Fruit fly (Drosophila melanogaster): ENCODE results near the gene CG14963.

CG14963 gene

DNA sequence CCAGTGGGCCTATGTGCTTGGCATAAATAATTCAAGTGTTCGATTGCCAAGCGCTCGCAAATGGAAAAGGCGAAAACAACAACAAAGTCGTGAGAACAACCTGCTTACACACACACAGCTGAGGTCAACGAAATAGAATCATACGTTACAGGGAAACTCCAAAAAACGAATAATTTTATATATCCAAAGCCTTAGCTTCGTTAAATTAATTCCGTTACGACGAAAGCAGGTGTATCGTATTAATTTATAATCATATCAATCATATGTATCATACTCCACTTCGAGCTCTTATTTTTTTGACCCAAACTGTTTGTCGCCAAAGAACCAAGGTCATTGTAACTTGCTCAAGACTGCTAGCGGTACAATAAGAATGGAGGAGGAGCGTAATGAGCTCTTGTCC lies 7.1 kb upstream of the CG14963 start (continued):
- TF ChIP-seq CG6813 (GFP tag; optimal IDR thresholded peaks at IDR 0.05) (peak; percentile 79), Hr78 (GFP tag; optimal IDR thresholded peaks at IDR 0.05) (no peak), Antp (GFP tag; optimal IDR thresholded peaks at IDR 0.05) (peak; percentile 81), Gsc (GFP tag; IDR thresholded peaks at IDR 0.05) (peak; percentile 57; the same call in 1 of the 2 replicates), zf30C (GFP tag; optimal IDR thresholded peaks at IDR 0.05) (no peak), CG11398 (GFP tag; optimal IDR thresholded peaks at IDR 0.05) (peak; percentile 24), CG18599 (GFP tag; optimal IDR thresholded peaks at IDR 0.05) (peak; percentile 91), ind (GFP tag; optimal IDR thresholded peaks at IDR 0.05) (peak; percentile 85), HLH3B (GFP tag; IDR thresholded peaks at IDR 0.05) (peak; percentile 86), CG18476 (GFP tag; optimal IDR thresholded peaks at IDR 0.05) (peak; percentile 82), Sin3A (optimal IDR thresholded peaks at IDR 0.05) (no peak), esg (GFP tag; conservative IDR thresholded peaks at IDR 0.05) (peak; percentile 71), scrt (GFP tag; optimal IDR thresholded peaks at IDR 0.05) (no peak), dmrt99B (tag; optimal IDR thresholded peaks at IDR 0.05) (no peak), klu (GFP tag; IDR thresholded peaks at IDR 0.05) (peak; percentile 62), shn (GFP tag; optimal IDR thresholded peaks at IDR 0.05) (peak; percentile 43), CG34224 (GFP tag; IDR thresholded peaks at IDR 0.05; ENCODE audit: partially characterized antibody) (no peak), CG9797 (GFP tag; optimal IDR thresholded peaks at IDR 0.05) (no peak), tll (GFP tag; optimal IDR thresholded peaks at IDR 0.05) (no peak), aop (GFP tag; IDR thresholded peaks at IDR 0.05) (no peak), az2 (GFP tag; optimal IDR thresholded peaks at IDR 0.05) (peak; percentile 83), Xrp1 (GFP tag; IDR thresholded peaks at IDR 0.05) (peak; percentile 96), CG31224 (GFP tag; IDR thresholded peaks at IDR 0.05) (peak; percentile 82), ci (GFP tag; IDR thresholded peaks at IDR 0.05) (peak; percentile 89), row (GFP tag; IDR thresholded peaks at IDR 0.05) (peak; percentile 95), bab2 (GFP tag; optimal IDR thresholded peaks at IDR 0.05) (peak; percentile 88), ftz-f1 (GFP tag; optimal IDR thresholded peaks at IDR 0.05) (peak; percentile 93), Lhr (GFP tag; optimal IDR thresholded peaks at IDR 0.05) (peak; percentile 34), BEAF-32 (GFP tag; optimal IDR thresholded peaks at IDR 0.05) (no peak), pnt (GFP tag; optimal IDR thresholded peaks at IDR 0.05) (peak; percentile 70), CG10209 (GFP tag; optimal IDR thresholded peaks at IDR 0.05) (peak; percentile 79), Hand (GFP tag; optimal IDR thresholded peaks at IDR 0.05) (peak; percentile 64), gem (tag; optimal IDR thresholded peaks at IDR 0.05) (peak; percentile 93), CG12219 (GFP tag; optimal IDR thresholded peaks at IDR 0.05) (peak; percentile 86), gcm2 (GFP tag; optimal IDR thresholded peaks at IDR 0.05) (peak; percentile 83), gce (GFP tag; IDR thresholded peaks at IDR 0.05) (peak; percentile 85), stc (GFP tag; IDR thresholded peaks at IDR 0.05) (peak; percentile 85), Drgx (GFP tag; IDR thresholded peaks at IDR 0.05) (peak; percentile 90), CG11723 (GFP tag; optimal IDR thresholded peaks at IDR 0.05) (peak; percentile 68), dan (GFP tag; IDR thresholded peaks at IDR 0.05) (peak; percentile 65), B-H1 (GFP tag; IDR thresholded peaks at IDR 0.05) (peak; percentile 90), abd-A (tag; optimal IDR thresholded peaks at IDR 0.05) (no peak), dimm (GFP tag; IDR thresholded peaks at IDR 0.05) (peak; percentile 43; the same call in 1 of the 2 replicates), CG12104 (GFP tag; optimal IDR thresholded peaks at IDR 0.05) (peak; percentile 70), CG15011 (GFP tag; optimal IDR thresholded peaks at IDR 0.05) (peak; percentile 81), onecut (GFP tag; IDR thresholded peaks at IDR 0.05) (peak; percentile 80), lola (GFP tag; optimal IDR thresholded peaks at IDR 0.05) (peak in 1 of 3 experiments; percentile 80), trem (tag; optimal IDR thresholded peaks at IDR 0.05) (peak; percentile 87), zfh2 (GFP tag; optimal IDR thresholded peaks at IDR 0.05) (peak; percentile 74), slp2 (GFP tag; optimal IDR thresholded peaks at IDR 0.05) (peak; percentile 70), CG7745 (tag; optimal IDR thresholded peaks at IDR 0.05) (no peak)
